Fruit fly (Drosophila melanogaster): Measurements from ENCODE around the gene Hmx.

Gene Hmx

dm6 chr3R:17615746-17616145 is 57.0 kb downstream of the Hmx start:
- TF ChIP-seq CG34406 (GFP tag; optimal IDR thresholded peaks at IDR 0.05) (no peak), CG6854 (GFP tag; optimal IDR thresholded peaks at IDR 0.05) (no peak), net (GFP tag; optimal IDR thresholded peaks at IDR 0.05) (no peak), Hr4 (GFP tag; optimal IDR thresholded peaks at IDR 0.05) (no peak), CG15336 (GFP tag; IDR thresholded peaks at IDR 0.05) (0 out of 2 replicates have a peak, but pooled peaks have one; percentile 10)

- no peak for TF ChIP-seq CG11294 (GFP tag; IDR thresholded peaks at IDR 0.05)
- peak; percentile 11 for TF ChIP-seq CG3032 (tag; optimal IDR thresholded peaks at IDR 0.05)
Observed at dm6 chr3R:17616541-17616940, 57.8 kb downstream of the Hmx start.

- TF ChIP-seq CG6808 (GFP tag; optimal IDR thresholded peaks at IDR 0.05), result no peak
- TF ChIP-seq vri (GFP tag; optimal IDR thresholded peaks at IDR 0.05), result no peak
- no peak for TF ChIP-seq CG10631 (GFP tag; optimal IDR thresholded peaks at IDR 0.05)
- peak; percentile 5 for TF ChIP-seq CG6854 (GFP tag; optimal IDR thresholded peaks at IDR 0.05)
- TF ChIP-seq Sox15 (GFP tag; optimal IDR thresholded peaks at IDR 0.05), result no peak
- no peak for TF ChIP-seq CG10669 (GFP tag; optimal IDR thresholded peaks at IDR 0.05)
- no peak for TF ChIP-seq fd59A (GFP tag; optimal IDR thresholded peaks at IDR 0.05)
- no peak for TF ChIP-seq dac (GFP tag; optimal IDR thresholded peaks at IDR 0.05)
- no peak for TF ChIP-seq CG7368 (GFP tag; optimal IDR thresholded peaks at IDR 0.05)
- TF ChIP-seq OdsH (GFP tag; optimal IDR thresholded peaks at IDR 0.05), result no peak
- TF ChIP-seq Lpt (GFP tag; optimal IDR thresholded peaks at IDR 0.05), result no peak
- TF ChIP-seq Sox102F (GFP tag; optimal IDR thresholded peaks at IDR 0.05), result no peak
- no peak for TF ChIP-seq CG16779 (tag; optimal IDR thresholded peaks at IDR 0.05)
- TF ChIP-seq pdm3 (GFP tag; optimal IDR thresholded peaks at IDR 0.05), result peak; percentile 9
- no peak for TF ChIP-seq spab (GFP tag; optimal IDR thresholded peaks at IDR 0.05)
- no peak for TF ChIP-seq CG8319 (GFP tag; optimal IDR thresholded peaks at IDR 0.05)
- no peak for TF ChIP-seq net (GFP tag; optimal IDR thresholded peaks at IDR 0.05)
- no peak for TF ChIP-seq CG8632 (GFP tag; optimal IDR thresholded peaks at IDR 0.05)
- TF ChIP-seq acj6 (GFP tag; optimal IDR thresholded peaks at IDR 0.05), result peak; percentile 9
- TF ChIP-seq Hr38 (GFP tag; optimal IDR thresholded peaks at IDR 0.05), result no peak
- no peak for TF ChIP-seq Eip75B (GFP tag; optimal IDR thresholded peaks at IDR 0.05)
- TF ChIP-seq CG15336 (GFP tag; IDR thresholded peaks at IDR 0.05), result peak; percentile 55; the same call in 1 of the 2 replicates
- TF ChIP-seq achi (GFP tag; optimal IDR thresholded peaks at IDR 0.05), result no peak
- TF ChIP-seq CG11762 (GFP tag; optimal IDR thresholded peaks at IDR 0.05; ENCODE audit: insufficient read depth), result no peak
- TF ChIP-seq Gug (GFP tag; IDR thresholded peaks at IDR 0.05), result no peak
- peak; percentile 79 for TF ChIP-seq Eip78C (GFP tag)
- no peak for TF ChIP-seq fd85E (GFP tag; optimal IDR thresholded peaks at IDR 0.05)
- TF ChIP-seq CG11902 (GFP tag; optimal IDR thresholded peaks at IDR 0.05), result no peak
- no peak for TF ChIP-seq CG6163 (GFP tag; IDR thresholded peaks at IDR 0.05)
- no peak for TF ChIP-seq salr (GFP tag; optimal IDR thresholded peaks at IDR 0.05)
- no peak for TF ChIP-seq CG1621 (tag; optimal IDR thresholded peaks at IDR 0.05)
- TF ChIP-seq svp (GFP tag), result peak; percentile 55
- TF ChIP-seq CG3919 (GFP tag; optimal IDR thresholded peaks at IDR 0.05), result no peak
- TF ChIP-seq Hr4 (GFP tag; optimal IDR thresholded peaks at IDR 0.05), result peak; percentile 20
- TF ChIP-seq Blimp-1 (GFP tag; optimal IDR thresholded peaks at IDR 0.05), result no peak
- TF ChIP-seq Met (GFP tag; optimal IDR thresholded peaks at IDR 0.05), result peak; percentile 27
- TF ChIP-seq CG6792 (GFP tag; optimal IDR thresholded peaks at IDR 0.05), result peak; percentile 3
- TF ChIP-seq CG3032 (tag; optimal IDR thresholded peaks at IDR 0.05), result no peak
- TF ChIP-seq lz (GFP tag; optimal IDR thresholded peaks at IDR 0.05), result peak; percentile 6
- TF ChIP-seq Hr39 (GFP tag; optimal IDR thresholded peaks at IDR 0.05), result peak; percentile 48
- no peak for TF ChIP-seq dsx (GFP tag; optimal IDR thresholded peaks at IDR 0.05; ENCODE audit: poor library complexity, severe bottlenecking)
- no peak for TF ChIP-seq Sox14 (GFP tag; optimal IDR thresholded peaks at IDR 0.05)
- TF ChIP-seq CG9139 (GFP tag; optimal IDR thresholded peaks at IDR 0.05), result no peak
- no peak for TF ChIP-seq CG4318 (GFP tag; optimal IDR thresholded peaks at IDR 0.05)
Observed at dm6 chr3R:17617121-17617975, 58.6 kb downstream of the Hmx start.

Measured in whole organism, prepupa.